Fruit fly (Drosophila melanogaster): ENCODE results near the gene CG13838.

- TF ChIP-seq fd96Ca (GFP tag; IDR thresholded peaks at IDR 0.05) (no peak), Pif1B (GFP tag; optimal IDR thresholded peaks at IDR 0.05) (no peak), CG9948 (tag; optimal IDR thresholded peaks at IDR 0.05) (no peak), CG8301 (tag; optimal IDR thresholded peaks at IDR 0.05) (no peak), CG8159 (tag; optimal IDR thresholded peaks at IDR 0.05) (no peak), Ets98B (GFP tag; IDR thresholded peaks at IDR 0.05) (no peak), CG10348 (GFP tag; IDR thresholded peaks at IDR 0.05) (no peak), Snoo (tag; optimal IDR thresholded peaks at IDR 0.05) (no peak)
Observed at dm6 chr3R:23067209-23067826, 25.3 kb downstream of the CG13838 start, which contains the start of gene CG17111.

Data from whole organism, pupa.